Comparison of ENCODE assay signal across 2 fruit fly cellular contexts in genomic region chr3L:12468016-12468415, dm6.
TF ChIP-seq lines count a peak whose summit lies in the region.

Gene eyg, minus strand, starts transcription at chr3L:12468021.

TF ChIP-seq in whole organism, embryonic, 481 proteins besides CTCF, POLR2A, EP300 and RAD21 (continued from another document and continues in another):
- TF ChIP-seq peb (GFP tag; IDR thresholded peaks at IDR 0.05; lab: Robert Waterston, UW) (no peak), lbe (GFP tag; optimal IDR thresholded peaks at IDR 0.05; lab: Kevin White, UChicago) (no peak), pho (GFP tag; optimal IDR thresholded peaks at IDR 0.05; lab: Kevin White, UChicago) (peak; percentile 8), sna (GFP tag; IDR thresholded peaks at IDR 0.05; lab: Robert Waterston, UW; ENCODE audit: partially characterized antibody) (no peak), CG10274 (GFP tag; optimal IDR thresholded peaks at IDR 0.05; lab: Kevin White, UChicago) (no peak), CG1529 (GFP tag; optimal IDR thresholded peaks at IDR 0.05; lab: Kevin White, UChicago) (no peak), CG8290 (GFP tag; optimal IDR thresholded peaks at IDR 0.05; lab: Kevin White, UChicago) (peak; percentile 63), CG8290 (tag; optimal IDR thresholded peaks at IDR 0.05; lab: Kevin White, UChicago) (no peak), Elba2 (GFP tag; optimal IDR thresholded peaks at IDR 0.05; lab: Kevin White, UChicago) (no peak), odd (GFP tag; optimal IDR thresholded peaks at IDR 0.05; lab: Kevin White, UChicago) (no peak), ci (GFP tag; IDR thresholded peaks at IDR 0.05; lab: Robert Waterston, UW) (peak; percentile 69; the same call in 2 of the 3 replicates), CG11504 (tag; optimal IDR thresholded peaks at IDR 0.05; lab: Kevin White, UChicago) (no peak), sc (optimal IDR thresholded peaks at IDR 0.05; lab: Kevin White, UChicago) (no peak), sc (GFP tag; optimal IDR thresholded peaks at IDR 0.05; lab: Kevin White, UChicago) (no peak), nerfin-2 (GFP tag; IDR thresholded peaks at IDR 0.05; lab: Robert Waterston, UW; ENCODE audit: partially characterized antibody) (0 out of 2 replicates have a peak, but pooled peaks have one; percentile 45), CG12219 (GFP tag; optimal IDR thresholded peaks at IDR 0.05; lab: Kevin White, UChicago) (no peak), Dfd (GFP tag; optimal IDR thresholded peaks at IDR 0.05; lab: Kevin White, UChicago) (no peak), ac (GFP tag; optimal IDR thresholded peaks at IDR 0.05; lab: Kevin White, UChicago) (no peak), pum (GFP tag; optimal IDR thresholded peaks at IDR 0.05; lab: Kevin White, UChicago) (no peak), tap (tag; optimal IDR thresholded peaks at IDR 0.05; lab: Kevin White, UChicago) (no peak), CG9727 (GFP tag; optimal IDR thresholded peaks at IDR 0.05; lab: Kevin White, UChicago) (no peak), E2f1 (GFP tag; IDR thresholded peaks at IDR 0.05; lab: Robert Waterston, UW) (no peak), H2.0 (GFP tag; IDR thresholded peaks at IDR 0.05; lab: Robert Waterston, UW) (no peak), CG18476 (GFP tag; optimal IDR thresholded peaks at IDR 0.05; lab: Kevin White, UChicago) (no peak), psq (GFP tag; optimal IDR thresholded peaks at IDR 0.05; lab: Kevin White, UChicago) (peak; percentile 72), gcm (GFP tag; optimal IDR thresholded peaks at IDR 0.05; lab: Kevin White, UChicago) (peak; percentile 41), chn (GFP tag; optimal IDR thresholded peaks at IDR 0.05; lab: Kevin White, UChicago) (peak; percentile 4), CG18764 (GFP tag; optimal IDR thresholded peaks at IDR 0.05; lab: Kevin White, UChicago) (no peak), H15 (GFP tag; IDR thresholded peaks at IDR 0.05; lab: Robert Waterston, UW) (no peak), aop (GFP tag; IDR thresholded peaks at IDR 0.05; lab: Robert Waterston, UW) (peak; percentile 36; the same call in 1 of the 2 replicates), CG6175 (GFP tag; IDR thresholded peaks at IDR 0.05; lab: Robert Waterston, UW) (no peak; the same call in 2 of the 3 replicates), Max (GFP tag; optimal IDR thresholded peaks at IDR 0.05; lab: Kevin White, UChicago) (no peak), CG17186 (GFP tag; optimal IDR thresholded peaks at IDR 0.05; lab: Kevin White, UChicago) (peak; percentile 26), dan (GFP tag; IDR thresholded peaks at IDR 0.05; lab: Robert Waterston, UW) (no peak), Pdp1 (GFP tag; optimal IDR thresholded peaks at IDR 0.05; lab: Kevin White, UChicago) (peak in 1 of 2 experiments; percentile 75), CG7963 (GFP tag; IDR thresholded peaks at IDR 0.05; lab: Robert Waterston, UW; ENCODE audit: partially characterized antibody) (no peak), CG8388 (GFP tag; optimal IDR thresholded peaks at IDR 0.05; lab: Kevin White, UChicago) (peak; percentile 32), CG8359 (GFP tag; optimal IDR thresholded peaks at IDR 0.05; lab: Kevin White, UChicago; ENCODE audit: borderline replicate concordance) (no peak), CG2678 (tag; optimal IDR thresholded peaks at IDR 0.05; lab: Kevin White, UChicago) (no peak), CG13775 (GFP tag; optimal IDR thresholded peaks at IDR 0.05; lab: Kevin White, UChicago) (peak; percentile 28), CG30020 (tag; optimal IDR thresholded peaks at IDR 0.05; lab: Kevin White, UChicago) (no peak), klu (GFP tag; IDR thresholded peaks at IDR 0.05; lab: Robert Waterston, UW) (no peak), CG33557 (GFP tag; optimal IDR thresholded peaks at IDR 0.05; lab: Kevin White, UChicago) (no peak), CG6272 (GFP tag; IDR thresholded peaks at IDR 0.05; lab: Robert Waterston, UW) (no peak), lmd (GFP tag; IDR thresholded peaks at IDR 0.05; lab: Robert Waterston, UW) (no peak; the same call in 1 of the 2 replicates), TFAM (GFP tag; optimal IDR thresholded peaks at IDR 0.05; lab: Kevin White, UChicago) (no peak), ranshi (GFP tag; IDR thresholded peaks at IDR 0.05; lab: Robert Waterston, UW) (peak; percentile 12; the same call in 1 of the 2 replicates), NfI (GFP tag; optimal IDR thresholded peaks at IDR 0.05; lab: Kevin White, UChicago) (peak; percentile 47), Ada2b (GFP tag; IDR thresholded peaks at IDR 0.05; lab: Robert Waterston, UW) (no peak), Dbx (GFP tag; IDR thresholded peaks at IDR 0.05; lab: Robert Waterston, UW) (peak; percentile 63; the same call in 2 of the 3 replicates), CG3726 (GFP tag; IDR thresholded peaks at IDR 0.05; lab: Robert Waterston, UW) (no peak), CG30431 (GFP tag; optimal IDR thresholded peaks at IDR 0.05; lab: Kevin White, UChicago) (no peak), cwo (GFP tag; optimal IDR thresholded peaks at IDR 0.05; lab: Kevin White, UChicago) (no peak), MTF-1 (GFP tag; optimal IDR thresholded peaks at IDR 0.05; lab: Kevin White, UChicago; ENCODE audit: borderline replicate concordance) (no peak), insv (GFP tag; optimal IDR thresholded peaks at IDR 0.05; lab: Kevin White, UChicago) (no peak), CkIIα-i1 (GFP tag; IDR thresholded peaks at IDR 0.05; lab: Robert Waterston, UW) (no peak), Aef1 (GFP tag; IDR thresholded peaks at IDR 0.05; lab: Robert Waterston, UW) (peak; percentile 86), CG11398 (GFP tag; optimal IDR thresholded peaks at IDR 0.05; lab: Kevin White, UChicago) (peak; percentile 21), CG13424 (tag; optimal IDR thresholded peaks at IDR 0.05; lab: Kevin White, UChicago) (peak; percentile 31), CG15696 (tag; optimal IDR thresholded peaks at IDR 0.05; lab: Kevin White, UChicago) (peak; percentile 46), Poxn (GFP tag; IDR thresholded peaks at IDR 0.05; lab: Robert Waterston, UW) (no peak), toy (GFP tag; IDR thresholded peaks at IDR 0.05; lab: Robert Waterston, UW) (no peak), CG17359 (tag; optimal IDR thresholded peaks at IDR 0.05; lab: Kevin White, UChicago) (peak; percentile 25), ara (GFP tag; IDR thresholded peaks at IDR 0.05; lab: Robert Waterston, UW) (peak; percentile 57; the same call in 1 of the 2 replicates), CG12391 (tag; optimal IDR thresholded peaks at IDR 0.05; lab: Kevin White, UChicago) (peak; percentile 4), HmgZ (tag; optimal IDR thresholded peaks at IDR 0.05; lab: Kevin White, UChicago) (peak; percentile 81)

TF ChIP-seq in whole organism, prepupa, 60 proteins besides CTCF, POLR2A, EP300 and RAD21 (continued from another document):
- no peak for TF ChIP-seq ss (GFP tag; optimal IDR thresholded peaks at IDR 0.05; lab: Kevin White, UChicago)
- TF ChIP-seq CG10669 (GFP tag; optimal IDR thresholded peaks at IDR 0.05; lab: Kevin White, UChicago): no peak
- TF ChIP-seq dac (GFP tag; optimal IDR thresholded peaks at IDR 0.05; lab: Kevin White, UChicago): no peak
- TF ChIP-seq CG9139 (GFP tag; optimal IDR thresholded peaks at IDR 0.05; lab: Kevin White, UChicago): no peak
- peak; percentile 9 for TF ChIP-seq CG6792 (GFP tag; optimal IDR thresholded peaks at IDR 0.05; lab: Kevin White, UChicago)
- no peak for TF ChIP-seq Sox102F (GFP tag; optimal IDR thresholded peaks at IDR 0.05; lab: Kevin White, UChicago)
- no peak for TF ChIP-seq CG3032 (tag; optimal IDR thresholded peaks at IDR 0.05; lab: Kevin White, UChicago)
- TF ChIP-seq fkh (GFP tag; optimal IDR thresholded peaks at IDR 0.05; lab: Kevin White, UChicago): peak; percentile 100
